Fruit fly (Drosophila melanogaster) whole organism, embryonic: ENCODE results near the gene lqfR.
A peak's percentile ranks its signal among the peaks of the same experiment; 100 is the strongest.

ENCODE experiments used
- ATbp ChIP-seq: fragments of 200-800 bp; sonication (Bioruptor generic); optimal IDR thresholded peaks from 2 replicates; lab custom pipeline; 2017; ENCODE audit warnings: missing biosample characterization, mild to moderate bottlenecking, missing genetic modification characterization, missing genetic modification reagents
- Bteb2 ChIP-seq: fragments of 200-800 bp; sonication (Bioruptor generic); optimal IDR thresholded peaks from 2 replicates; lab custom pipeline; 2016; ENCODE audit warnings: missing biosample characterization, missing genetic modification characterization
- CG10431 ChIP-seq: fragments of 200-800 bp; sonication (Bioruptor generic); optimal IDR thresholded peaks from 3 replicates; lab custom pipeline; 2018; ENCODE audit warnings: missing biosample characterization, mild to moderate bottlenecking, missing genetic modification characterization
- CG11085 ChIP-seq: fragments of 200-800 bp; sonication (Bioruptor generic); IDR thresholded peaks from 2 replicates; pipeline ENCODE4 v1.3.6; 2022; ENCODE audit warnings: missing biosample characterization, missing genetic modification characterization
- CG11093 ChIP-seq: fragments of 200-800 bp; sonication (Bioruptor generic); IDR thresholded peaks from 3 replicates; pipeline ENCODE4 v1.3.6; 2022; ENCODE audit warnings: missing biosample characterization, missing genetic modification characterization
- CG11723 ChIP-seq: fragments of 200-800 bp; sonication (Bioruptor generic); optimal IDR thresholded peaks from 2 replicates; lab custom pipeline; 2017; ENCODE audit warnings: missing biosample characterization, mild to moderate bottlenecking, missing genetic modification characterization
- CG12219 ChIP-seq: fragments of 200-800 bp; sonication (Bioruptor generic); optimal IDR thresholded peaks from 3 replicates; lab custom pipeline; 2018; ENCODE audit warnings: missing biosample characterization, mild to moderate bottlenecking, missing genetic modification characterization
- CG13894 ChIP-seq: fragments of 200-800 bp; sonication (Bioruptor generic); optimal IDR thresholded peaks from 3 replicates; lab custom pipeline; 2018; ENCODE audit warnings: missing biosample characterization, mild to moderate bottlenecking, missing genetic modification characterization, moderate library complexity
- CG17385 ChIP-seq: fragments of 200-800 bp; sonication (Bioruptor generic); optimal IDR thresholded peaks from 3 replicates; lab custom pipeline; 2018; ENCODE audit warnings: missing biosample characterization, mild to moderate bottlenecking, missing genetic modification characterization
- CG17802 ChIP-seq: fragments of 200-800 bp; sonication (Bioruptor generic); optimal IDR thresholded peaks from 2 replicates; lab custom pipeline; 2018; ENCODE audit warnings: missing biosample characterization, mild to moderate bottlenecking, missing genetic modification characterization, moderate library complexity
- CG30431 ChIP-seq: fragments of 200-800 bp; sonication (Bioruptor generic); optimal IDR thresholded peaks from 2 replicates; lab custom pipeline; 2017; ENCODE audit warnings: missing biosample characterization, missing genetic modification characterization
- CG3065 ChIP-seq: fragments of 200-800 bp; sonication (Bioruptor generic); optimal IDR thresholded peaks from 2 replicates; lab custom pipeline; 2016; ENCODE audit warnings: missing biosample characterization, missing genetic modification characterization
- CG3995 ChIP-seq: fragments of 200-800 bp; sonication (Bioruptor generic); optimal IDR thresholded peaks from 3 replicates; lab custom pipeline; 2016; ENCODE audit warnings: missing biosample characterization, missing genetic modification characterization
- CG4820 ChIP-seq: fragments of 200-800 bp; sonication (Bioruptor generic); optimal IDR thresholded peaks from 3 replicates; lab custom pipeline; 2016; ENCODE audit warnings: missing biosample characterization, missing genetic modification characterization
- Hand ChIP-seq: fragments of 200-800 bp; sonication (Bioruptor generic); optimal IDR thresholded peaks from 2 replicates; lab custom pipeline; 2017; ENCODE audit warnings: mild to moderate bottlenecking, missing biosample characterization, missing genetic modification reagents, missing genetic modification characterization
- Hmr ChIP-seq: fragments of 200-800 bp; sonication (Bioruptor generic); optimal IDR thresholded peaks from 3 replicates; lab custom pipeline; 2017; ENCODE audit warnings: mild to moderate bottlenecking, missing biosample characterization, missing genetic modification reagents, missing genetic modification characterization
- Neu2 ChIP-seq: fragments of 200-800 bp; sonication (Bioruptor generic); optimal IDR thresholded peaks from 3 replicates; lab custom pipeline; 2016; ENCODE audit warnings: missing biosample characterization, missing genetic modification characterization, borderline replicate concordance
- Nf-YB ChIP-seq: fragments of 200-800 bp; sonication (Bioruptor generic); optimal IDR thresholded peaks from 3 replicates; lab custom pipeline; 2019; ENCODE audit warnings: missing biosample characterization, mild to moderate bottlenecking, missing genetic modification characterization, moderate library complexity
- Nf-YC ChIP-seq: fragments of 200-800 bp; optimal IDR thresholded peaks from 3 replicates; lab custom pipeline; 2019; ENCODE audit warnings: missing biosample characterization, mild to moderate bottlenecking, missing genetic modification characterization, moderate library complexity
- Rx ChIP-seq: fragments of 200-800 bp; sonication (Bioruptor generic); IDR thresholded peaks from 2 replicates; pipeline ENCODE4 v1.3.6; 2022; ENCODE audit warnings: missing biosample characterization, missing genetic modification characterization
- Sry-β ChIP-seq: fragments of 200-800 bp; sonication (Bioruptor generic); optimal IDR thresholded peaks from 2 replicates; lab custom pipeline; 2018; ENCODE audit warnings: missing biosample characterization, mild to moderate bottlenecking, missing genetic modification characterization, moderate library complexity
- Trl ChIP-seq, 3 experiments: fragments of >200 bp in 2 of 3; fragments of 200-800 bp in 1 of 3; sonication (Bioruptor generic) in 1 of 3; optimal IDR thresholded peaks; 2 replicates in 1 of 3; 3 replicates in 2 of 3; lab custom pipeline; 2016 to 2017; ENCODE audit warnings: missing biosample characterization in 1 of 3, missing genetic modification characterization in 1 of 3
- aop ChIP-seq: fragments of 200-800 bp; sonication (Bioruptor generic); IDR thresholded peaks from 2 replicates; pipeline ENCODE4 v1.3.6; 2022; ENCODE audit warnings: missing biosample characterization, missing genetic modification characterization
- bab2 ChIP-seq: fragments of 200-800 bp; sonication (Bioruptor generic); optimal IDR thresholded peaks from 2 replicates; lab custom pipeline; 2016; ENCODE audit warnings: missing biosample characterization, missing genetic modification characterization
- bigmax ChIP-seq: fragments of 200-800 bp; sonication (Bioruptor generic); optimal IDR thresholded peaks from 2 replicates; lab custom pipeline; 2018; ENCODE audit warnings: missing biosample characterization, mild to moderate bottlenecking, missing genetic modification characterization
- crp ChIP-seq, 2 experiments: fragments of 200-800 bp; sonication (Bioruptor generic); optimal IDR thresholded peaks; 2 replicates in 1 of 2; 3 replicates in 1 of 2; lab custom pipeline; 2017; ENCODE audit warnings: missing biosample characterization in 2 of 2, missing genetic modification characterization in 2 of 2, mild to moderate bottlenecking in 1 of 2, moderate library complexity in 1 of 2
- gfzf ChIP-seq: fragments of 200-800 bp; sonication (Bioruptor generic); optimal IDR thresholded peaks from 2 replicates; lab custom pipeline; 2016; ENCODE audit warnings: missing biosample characterization, mild to moderate bottlenecking, missing genetic modification characterization, moderate library complexity
- her ChIP-seq: fragments of 200-800 bp; sonication (Bioruptor generic); optimal IDR thresholded peaks from 2 replicates; lab custom pipeline; 2016; ENCODE audit warnings: missing biosample characterization, missing genetic modification characterization
- hth ChIP-seq: fragments of >200 bp; optimal IDR thresholded peaks from 2 replicates; lab custom pipeline; 2017; ENCODE audit warnings: inconsistent platforms
- inv ChIP-seq: fragments of 200-800 bp; sonication (Bioruptor generic); IDR thresholded peaks from 2 replicates; pipeline ENCODE4 v1.3.6; 2022; ENCODE audit warnings: missing biosample characterization, missing genetic modification characterization; ENCODE audit not compliant: partially characterized antibody
- jing ChIP-seq: fragments of 200-800 bp; sonication (Bioruptor generic); optimal IDR thresholded peaks from 2 replicates; lab custom pipeline; 2018; ENCODE audit warnings: missing biosample characterization, mild to moderate bottlenecking, missing genetic modification characterization
- klu ChIP-seq: fragments of 200-800 bp; sonication (Bioruptor generic); IDR thresholded peaks from 2 replicates; pipeline ENCODE4 v1.3.6; 2022; ENCODE audit warnings: missing biosample characterization, missing genetic modification characterization
- lov ChIP-seq, 2 experiments: fragments of 200-800 bp in 1 of 2; fragments of >200 bp in 1 of 2; sonication (Bioruptor generic) in 1 of 2; IDR thresholded peaks in 1 of 2; optimal IDR thresholded peaks in 1 of 2; 2 replicates in 1 of 2; 3 replicates in 1 of 2; pipeline versions ENCODE4 v1.3.6 to Lab custom; 2017 to 2022; ENCODE audit warnings: missing biosample characterization in 1 of 2, missing genetic modification characterization in 1 of 2
- p53 ChIP-seq: fragments of 200-800 bp; sonication (Bioruptor generic); optimal IDR thresholded peaks from 2 replicates; lab custom pipeline; 2016; ENCODE audit warnings: missing biosample characterization, missing genetic modification characterization
- pita ChIP-seq: fragments of 200-800 bp; sonication (Bioruptor generic); optimal IDR thresholded peaks from 2 replicates; lab custom pipeline; 2017; ENCODE audit warnings: missing biosample characterization, mild to moderate bottlenecking, missing genetic modification characterization
- rib ChIP-seq: fragments of 200-800 bp; sonication (Bioruptor generic); IDR thresholded peaks from 2 replicates; pipeline ENCODE4 v1.3.6; 2022; ENCODE audit warnings: missing biosample characterization, missing genetic modification characterization
- schlank ChIP-seq: fragments of 200-800 bp; sonication (Bioruptor generic); optimal IDR thresholded peaks from 2 replicates; lab custom pipeline; 2018; ENCODE audit warnings: missing biosample characterization, mild to moderate bottlenecking, missing genetic modification characterization
- scrt ChIP-seq: fragments of 200-800 bp; sonication (Bioruptor generic); optimal IDR thresholded peaks from 2 replicates; lab custom pipeline; 2018; ENCODE audit warnings: missing biosample characterization, mild to moderate bottlenecking, missing genetic modification characterization, moderate library complexity
- sd ChIP-seq: fragments of 200-800 bp; sonication (Bioruptor generic); optimal IDR thresholded peaks from 3 replicates; lab custom pipeline; 2018; ENCODE audit warnings: missing biosample characterization, mild to moderate bottlenecking, missing genetic modification characterization, moderate library complexity
- shn ChIP-seq: fragments of 200-800 bp; sonication (Bioruptor generic); optimal IDR thresholded peaks from 3 replicates; lab custom pipeline; 2016; ENCODE audit warnings: missing biosample characterization, missing genetic modification characterization
- sqz ChIP-seq: fragments of 200-800 bp; sonication (Bioruptor generic); optimal IDR thresholded peaks from 3 replicates; lab custom pipeline; 2018; ENCODE audit warnings: missing biosample characterization, mild to moderate bottlenecking, missing genetic modification characterization
- tin ChIP-seq: fragments of 200-800 bp; sonication (Bioruptor generic); optimal IDR thresholded peaks from 3 replicates; lab custom pipeline; 2016; ENCODE audit warnings: missing biosample characterization, missing genetic modification characterization
- toy ChIP-seq: fragments of 200-800 bp; sonication (Bioruptor generic); IDR thresholded peaks from 2 replicates; pipeline ENCODE4 v1.3.6; 2022; ENCODE audit warnings: missing biosample characterization, missing genetic modification characterization
- unpg ChIP-seq: fragments of 200-800 bp; sonication (Bioruptor generic); optimal IDR thresholded peaks from 3 replicates; lab custom pipeline; 2018; ENCODE audit warnings: missing biosample characterization, mild to moderate bottlenecking, missing genetic modification characterization, moderate library complexity
- wdn ChIP-seq: fragments of 200-800 bp; sonication (Bioruptor generic); IDR thresholded peaks from 2 replicates; pipeline ENCODE4 v1.3.6; 2022; ENCODE audit warnings: missing biosample characterization, missing genetic modification characterization
- wek ChIP-seq: fragments of 200-800 bp; sonication (Bioruptor generic); optimal IDR thresholded peaks from 3 replicates; lab custom pipeline; 2018; ENCODE audit warnings: missing biosample characterization, mild to moderate bottlenecking, missing genetic modification characterization, moderate library complexity
- zen2 ChIP-seq: fragments of 200-800 bp; sonication (Bioruptor generic); IDR thresholded peaks from 3 replicates; pipeline ENCODE4 v1.3.6; 2022; ENCODE audit warnings: missing biosample characterization, missing genetic modification characterization; ENCODE audit not compliant: partially characterized antibody

lqfR gene

DNA sequence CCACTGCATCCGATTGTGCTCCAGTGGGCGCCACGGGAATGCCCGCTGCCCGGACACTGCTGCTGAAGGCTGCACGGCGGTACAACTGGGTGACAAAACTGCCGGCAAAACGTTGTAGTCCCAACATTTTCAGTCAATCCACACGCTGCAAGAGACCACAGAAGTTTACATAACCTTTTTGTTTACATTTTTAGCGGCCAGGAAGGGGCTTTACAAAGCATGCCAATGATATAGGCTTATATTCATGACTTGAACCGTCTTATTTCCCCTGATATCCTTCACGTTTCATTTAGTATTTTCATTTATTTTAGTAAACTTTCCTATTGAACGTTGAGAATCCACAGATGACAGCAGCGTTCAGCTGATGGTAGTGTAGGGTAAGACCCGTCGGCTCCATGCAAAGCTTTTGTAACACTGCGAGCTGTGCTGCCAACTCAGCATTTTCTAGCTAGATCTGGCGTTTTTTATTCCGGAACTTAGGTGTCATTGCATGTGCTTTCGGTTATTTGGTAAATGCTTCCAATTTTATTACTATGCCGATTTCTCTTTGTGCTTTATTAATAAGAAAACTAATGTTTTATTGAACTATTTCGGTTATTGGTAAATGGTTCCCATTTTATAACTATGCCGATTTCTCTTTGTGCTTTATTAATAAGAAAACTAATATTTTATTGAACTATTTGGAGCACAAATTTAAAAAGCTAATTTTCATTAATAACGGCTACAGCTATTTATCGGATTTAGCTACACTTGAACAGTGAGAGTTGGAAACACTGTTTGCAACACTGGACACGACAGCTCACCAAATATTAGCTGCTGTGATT lies at the start of gene lqfR, which contains the start of gene CG13850:
lqfR (plus strand) TSS at position 765 of the 824 bp plus-strand sequence.
CG13850 (minus strand) TSS at position 379 of the 824 bp plus-strand sequence.
- TF ChIP-seq CG17802 (tag; lab: Kevin White, UChicago) (peak; percentile 9), sd (tag; lab: Kevin White, UChicago) (peak; percentile 45), CG11093 (GFP tag; lab: Robert Waterston, UW) (no peak), Nf-YC (no peak), CG11723 (peak; percentile 58), lov (optimal IDR thresholded peaks at IDR 0.05; lab: Kevin White, UChicago) (no peak), lov (GFP tag; IDR thresholded peaks at IDR 0.05; lab: Robert Waterston, UW) (no peak), wdn (GFP tag; lab: Robert Waterston, UW) (no peak; the same call in 1 of the 2 replicates), Nf-YB (GFP tag; lab: Kevin White, UChicago) (peak; percentile 53), CG13894 (tag; lab: Kevin White, UChicago) (no peak), CG11085 (GFP tag; lab: Robert Waterston, UW) (peak; percentile 40; the same call in 1 of the 2 replicates), CG4820 (GFP tag; lab: Kevin White, UChicago) (peak; percentile 83), Hand (GFP tag; lab: Kevin White, UChicago) (peak; percentile 6), toy (no peak), Bteb2 (GFP tag; lab: Kevin White, UChicago) (peak; percentile 84), tin (GFP tag; lab: Kevin White, UChicago) (peak; percentile 79), Sry-β (peak; percentile 97), Trl (optimal IDR thresholded peaks at IDR 0.05; lab: Kevin White, UChicago) (no peak), Trl (GFP tag; optimal IDR thresholded peaks at IDR 0.05; lab: Kevin White, UChicago) (peak; percentile 83), CG12219 (GFP tag; lab: Kevin White, UChicago) (no peak), CG10431 (GFP tag; lab: Kevin White, UChicago) (peak; percentile 1), hth (lab: Kevin White, UChicago) (no peak), inv (no peak), CG17385 (GFP tag; lab: Kevin White, UChicago) (peak; percentile 67), bigmax (GFP tag; lab: Kevin White, UChicago) (peak; percentile 73), sqz (GFP tag; lab: Kevin White, UChicago) (no peak), Hmr (GFP tag; lab: Kevin White, UChicago) (peak; percentile 80), p53 (GFP tag; lab: Kevin White, UChicago) (no peak), unpg (no peak), wek (no peak), her (GFP tag; lab: Kevin White, UChicago) (peak; percentile 52), pita (no peak), jing (GFP tag; lab: Kevin White, UChicago) (no peak), crp (GFP tag; optimal IDR thresholded peaks at IDR 0.05; lab: Kevin White, UChicago) (peak; percentile 21 to 84), Neu2 (GFP tag; lab: Kevin White, UChicago) (no peak), schlank (peak; percentile 35), rib (0 out of 2 replicates have a peak, but pooled peaks have one; percentile 39), gfzf (GFP tag; lab: Kevin White, UChicago) (peak; percentile 28), scrt (GFP tag; lab: Kevin White, UChicago) (no peak), CG3065 (peak; percentile 21), aop (GFP tag; lab: Robert Waterston, UW) (no peak), shn (GFP tag; lab: Kevin White, UChicago) (peak; percentile 83), CG30431 (GFP tag; lab: Kevin White, UChicago) (peak; percentile 60), zen2 (GFP tag; lab: Robert Waterston, UW) (no peak), bab2 (GFP tag; lab: Kevin White, UChicago) (peak; percentile 68), Rx (GFP tag; lab: Robert Waterston, UW) (no peak), ATbp (GFP tag; lab: Kevin White, UChicago) (peak; percentile 38), CG3995 (GFP tag; lab: Kevin White, UChicago) (peak; percentile 69), klu (peak; percentile 72)
